Worm (Caenorhabditis elegans): ENCODE measurements around the gene cdgs-1.

Gene cdgs-1

DNA sequence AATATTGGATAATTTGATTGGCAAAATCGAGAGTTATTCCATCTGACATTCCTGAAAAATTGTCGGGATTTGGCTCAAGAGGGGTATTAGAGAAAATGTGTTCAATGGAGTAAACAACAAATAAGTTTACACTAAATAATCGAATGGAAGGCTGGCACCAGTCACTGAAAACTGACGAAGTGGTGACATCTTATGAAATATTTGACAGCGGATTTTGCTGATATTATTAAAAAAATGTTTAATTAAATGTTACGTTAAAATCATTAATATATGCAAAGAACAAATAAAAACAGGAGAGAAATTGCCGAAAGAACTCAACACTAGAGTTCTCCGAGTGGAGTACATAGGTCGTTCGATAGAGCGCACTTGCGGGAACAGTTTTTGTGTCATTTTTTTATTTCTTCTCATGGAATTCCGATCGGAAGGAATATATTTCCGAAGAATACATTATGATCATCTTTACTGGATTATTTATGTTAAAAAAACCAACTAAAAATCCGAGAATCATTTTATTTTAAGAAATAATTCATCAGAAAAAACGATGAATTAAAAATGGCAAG, 29.9 kb downstream of the cdgs-1 start, which contains the start of gene tag-322 (continued):
- TF ChIP-seq lin-38 (GFP tag; IDR thresholded peaks at IDR 0.05) (peak; percentile 96), lir-3 (tag; optimal IDR thresholded peaks at IDR 0.05) (no peak), ces-1 (GFP tag; optimal IDR thresholded peaks at IDR 0.05) (no peak), dve-1 (tag; optimal IDR thresholded peaks at IDR 0.05; ENCODE audit: insufficient read depth) (peak; percentile 70), rbr-2 (tag; optimal IDR thresholded peaks at IDR 0.05) (peak; percentile 62), saeg-2 (GFP tag; IDR thresholded peaks at IDR 0.05) (no peak), F26F4.8 (GFP tag; conservative IDR thresholded peaks at IDR 0.05) (no peak), dpl-1 (GFP tag; optimal IDR thresholded peaks at IDR 0.05) (peak; percentile 71), R02D3.7 (tag; optimal IDR thresholded peaks at IDR 0.05) (no peak), duxl-1 (tag; optimal IDR thresholded peaks at IDR 0.05; ENCODE audit: poor library complexity) (no peak)

- TF ChIP-seq saeg-2 (GFP tag; IDR thresholded peaks at IDR 0.05) (no peak), ceh-28 (tag; optimal IDR thresholded peaks at IDR 0.05) (no peak), hlh-11 (tag; optimal IDR thresholded peaks at IDR 0.05) (peak; percentile 36), ceh-20 (GFP tag; IDR thresholded peaks at IDR 0.05) (no peak), vab-7 (GFP tag; IDR thresholded peaks at IDR 0.05) (no peak), daf-16 (GFP tag; optimal IDR thresholded peaks at IDR 0.05) (no peak), daf-16 (tag; optimal IDR thresholded peaks at IDR 0.05) (peak; percentile 82), php-3 (GFP tag; IDR thresholded peaks at IDR 0.05) (no peak), nhr-28 (tag; optimal IDR thresholded peaks at IDR 0.05) (peak; percentile 75), fkh-10 (GFP tag; optimal IDR thresholded peaks at IDR 0.05) (no peak), hlh-30 (tag; optimal IDR thresholded peaks at IDR 0.05; ENCODE audit: insufficient read depth) (peak; percentile 49), egl-27 (tag; optimal IDR thresholded peaks at IDR 0.05) (no peak), arid-1 (GFP tag; conservative IDR thresholded peaks at IDR 0.05) (no peak), T26A8.4 (GFP tag; IDR thresholded peaks at IDR 0.05) (no peak), mes-2 (tag; optimal IDR thresholded peaks at IDR 0.05; ENCODE audit: poor library complexity, severe bottlenecking) (peak; percentile 28), rbr-2 (tag; optimal IDR thresholded peaks at IDR 0.05) (no peak), dve-1 (tag; optimal IDR thresholded peaks at IDR 0.05; ENCODE audit: insufficient read depth) (peak; percentile 62), ceh-44 (GFP tag; IDR thresholded peaks at IDR 0.05) (no peak), skn-1 (tag; optimal IDR thresholded peaks at IDR 0.05) (no peak), nhr-77 (tag; optimal IDR thresholded peaks at IDR 0.05) (peak; percentile 32), mxl-2 (GFP tag; conservative IDR thresholded peaks at IDR 0.05) (no peak), D1046.2 (GFP tag; IDR thresholded peaks at IDR 0.05) (no peak), dmd-6 (GFP tag; IDR thresholded peaks at IDR 0.05) (peak; percentile 60)
Observed at ce11 chrIV:7783801-7784411, 31.6 kb downstream of the cdgs-1 start, which contains the start of gene tag-321. TSS of gene tag-321 (minus strand) at chrIV:7783851.

DNA sequence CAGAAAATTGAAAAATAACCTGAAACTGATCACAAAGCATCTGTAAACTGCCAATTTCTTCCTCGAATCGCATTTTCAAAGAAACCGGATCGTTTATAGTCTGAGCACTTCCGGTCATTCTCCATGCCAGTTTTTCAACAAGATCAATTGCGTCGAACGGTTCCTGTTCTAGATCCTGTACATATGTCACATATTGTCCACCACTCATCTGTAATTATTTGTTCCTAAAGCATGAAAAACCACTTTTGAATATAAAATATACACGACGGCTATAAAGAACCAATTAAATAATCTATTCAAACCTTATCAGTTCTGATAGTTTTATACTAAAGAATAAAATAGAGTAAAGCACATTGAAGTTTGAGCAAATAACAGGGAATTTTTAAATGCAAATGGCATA, 33.2 kb downstream of the cdgs-1 start, which contains the start of gene sec-10:
Gene sec-10, minus strand, starts transcription at position 208 of the 400 bp plus-strand sequence.
- TF ChIP-seq pqm-1 (tag; optimal IDR thresholded peaks at IDR 0.05) (peak; percentile 9), arid-1 (GFP tag; conservative IDR thresholded peaks at IDR 0.05) (0 out of 2 replicates have a peak, but pooled peaks have one; percentile 33), zfp-3 (GFP tag; conservative IDR thresholded peaks at IDR 0.05) (peak; percentile 60; the same call in 1 of the 2 replicates), daf-12 (tag; optimal IDR thresholded peaks at IDR 0.05) (no peak), php-3 (GFP tag; IDR thresholded peaks at IDR 0.05) (peak; percentile 63), T26A8.4 (GFP tag; IDR thresholded peaks at IDR 0.05) (peak; percentile 64; the same call in 1 of the 2 replicates), lin-38 (GFP tag; IDR thresholded peaks at IDR 0.05) (peak; percentile 43; the same call in 1 of the 2 replicates), spr-1 (tag; optimal IDR thresholded peaks at IDR 0.05) (no peak), dve-1 (tag; optimal IDR thresholded peaks at IDR 0.05; ENCODE audit: insufficient read depth) (peak; percentile 57), daf-16 (GFP tag; optimal IDR thresholded peaks at IDR 0.05) (no peak), daf-16 (tag; optimal IDR thresholded peaks at IDR 0.05) (peak; percentile 42), lsy-2 (tag; optimal IDR thresholded peaks at IDR 0.05) (no peak), egl-43 (GFP tag; IDR thresholded peaks at IDR 0.05) (no peak), nhr-28 (tag; optimal IDR thresholded peaks at IDR 0.05) (peak; percentile 68), nhr-41 (GFP tag; IDR thresholded peaks at IDR 0.05) (no peak), jun-1 (tag; optimal IDR thresholded peaks at IDR 0.05) (no peak)

Measured in whole organism, L4 larva.